Worm (Caenorhabditis elegans) whole organism, L4 larva: ENCODE results near the gene T22D1.3.

ENCODE experiments used
- dve-1 ChIP-seq: sonication (generic microtip); optimal IDR thresholded peaks from 2 replicates; lab custom pipeline; 2017; ENCODE audit warnings: antibody characterized with exemption, mild to moderate bottlenecking, missing genetic modification characterization, missing compliant biosample characterization; ENCODE audit not compliant: insufficient read depth
- lin-38 ChIP-seq: fragments of 200-800 bp; sonication (Bioruptor generic); IDR thresholded peaks from 2 replicates; pipeline ENCODE4 v1.3.6; 2022; ENCODE audit warnings: missing genetic modification reagents, missing genetic modification characterization, missing compliant biosample characterization
- mes-2 ChIP-seq: sonication (generic microtip); optimal IDR thresholded peaks from 2 replicates; lab custom pipeline; 2016; ENCODE audit warnings: missing genotype, mild to moderate bottlenecking, missing genetic modification characterization, missing compliant biosample characterization; ENCODE audit not compliant: poor library complexity, severe bottlenecking
- nhr-28 ChIP-seq: fragments of 150-350 bp; optimal IDR thresholded peaks from 2 replicates; lab custom pipeline; 2014; ENCODE audit warnings: missing biosample characterization, missing genetic modification characterization
- snpc-4 ChIP-seq: fragments of 150-350 bp; optimal IDR thresholded peaks from 2 replicates; lab custom pipeline; 2014; ENCODE audit warnings: missing biosample characterization, missing genetic modification characterization
- spr-3 ChIP-seq: fragments of 200-800 bp; sonication (Bioruptor generic); optimal IDR thresholded peaks from 2 replicates; lab custom pipeline; 2018; ENCODE audit warnings: mild to moderate bottlenecking, missing genetic modification characterization, missing compliant biosample characterization

- TF ChIP-seq nhr-28 (tag; lab: Kevin White, UChicago) (no peak), spr-3 (GFP tag; lab: Kevin White, UChicago) (no peak), lin-38 (GFP tag; lab: Robert Waterston, UW) (peak; percentile 41; the same call in 1 of the 2 replicates), mes-2 (tag; lab: Kevin White, UChicago) (no peak), snpc-4 (tag; lab: Kevin White, UChicago) (no peak), dve-1 (tag; lab: Kevin White, UChicago) (no peak)
Observed at ce11 chrIV:6905428-6905827, 7.9 kb upstream of the T22D1.3 start.
